Worm (Caenorhabditis elegans): ENCODE data around the gene M03E7.1.

Gene M03E7.1

ce11 chrV:5580517-5580916 lies 41.0 kb upstream of the M03E7.1 start (continued):
- TF ChIP-seq snu-23 (GFP tag; optimal IDR thresholded peaks at IDR 0.05) (peak; percentile 71), efl-1 (optimal IDR thresholded peaks at IDR 0.05) (peak; percentile 60 to 74), efl-1 (GFP tag; optimal IDR thresholded peaks at IDR 0.05 in 1 of 2) (peak; percentile 48 to 92), swsn-7 (tag; optimal IDR thresholded peaks at IDR 0.05) (peak; percentile 59), nhr-12 (tag; optimal IDR thresholded peaks at IDR 0.05) (no peak), dsc-1 (tag; optimal IDR thresholded peaks at IDR 0.05) (no peak), jun-1 (tag; optimal IDR thresholded peaks at IDR 0.05) (peak; percentile 17), hlh-4 (tag; optimal IDR thresholded peaks at IDR 0.05) (no peak), pqm-1 (tag; optimal IDR thresholded peaks at IDR 0.05) (no peak), xbp-1 (tag; optimal IDR thresholded peaks at IDR 0.05) (peak; percentile 34), mef-2 (tag; optimal IDR thresholded peaks at IDR 0.05) (no peak), hpl-2 (GFP tag; optimal IDR thresholded peaks at IDR 0.05) (no peak), grh-1 (GFP tag; IDR thresholded peaks at IDR 0.05) (no peak), nhr-76 (tag; optimal IDR thresholded peaks at IDR 0.05) (no peak), fos-1 (tag; optimal IDR thresholded peaks at IDR 0.05) (no peak), elt-3 (tag; optimal IDR thresholded peaks at IDR 0.05) (no peak), rnt-1 (tag; optimal IDR thresholded peaks at IDR 0.05) (peak; percentile 48), ceh-90 (tag; optimal IDR thresholded peaks at IDR 0.05) (no peak), dpl-1 (GFP tag; optimal IDR thresholded peaks at IDR 0.05) (peak in 2 of 3 experiments; percentile 14 to 54), C04F5.9 (tag; optimal IDR thresholded peaks at IDR 0.05) (no peak), egl-13 (tag; optimal IDR thresholded peaks at IDR 0.05) (no peak), egl-27 (tag; optimal IDR thresholded peaks at IDR 0.05) (no peak), sptf-1 (tag; optimal IDR thresholded peaks at IDR 0.05) (no peak), aly-2 (tag; optimal IDR thresholded peaks at IDR 0.05) (no peak), fkh-10 (GFP tag; optimal IDR thresholded peaks at IDR 0.05) (no peak), mep-1 (tag; optimal IDR thresholded peaks at IDR 0.05) (peak; percentile 58), pag-3 (tag; optimal IDR thresholded peaks at IDR 0.05; ENCODE audit: borderline replicate concordance, insufficient read depth) (no peak), irx-1 (tag; optimal IDR thresholded peaks at IDR 0.05) (no peak), nhr-90 (tag; optimal IDR thresholded peaks at IDR 0.05; ENCODE audit: poor library complexity) (no peak), nhr-20 (tag; optimal IDR thresholded peaks at IDR 0.05) (peak; percentile 32), lin-15B (tag; optimal IDR thresholded peaks at IDR 0.05) (no peak), tlp-1 (tag; optimal IDR thresholded peaks at IDR 0.05) (no peak), lsy-2 (tag; optimal IDR thresholded peaks at IDR 0.05) (peak; percentile 67 to 90), lin-35 (GFP tag; optimal IDR thresholded peaks at IDR 0.05) (peak; percentile 56 to 62), skn-1 (tag; optimal IDR thresholded peaks at IDR 0.05) (peak; percentile 50), nhr-85 (tag) (no peak), F16B12.6 (tag; optimal IDR thresholded peaks at IDR 0.05) (peak; percentile 59), ztf-4 (tag; optimal IDR thresholded peaks at IDR 0.05) (peak; percentile 45), nhr-47 (tag; optimal IDR thresholded peaks at IDR 0.05) (peak; percentile 46), ama-1 (optimal IDR thresholded peaks at IDR 0.05) (peak; percentile 10), unc-86 (tag; optimal IDR thresholded peaks at IDR 0.05) (peak; percentile 27), ceh-88 (GFP tag; IDR thresholded peaks at IDR 0.05) (no peak), fkh-8 (tag; optimal IDR thresholded peaks at IDR 0.05) (peak; percentile 61), tbx-2 (tag; optimal IDR thresholded peaks at IDR 0.05) (peak; percentile 52)

DNA sequence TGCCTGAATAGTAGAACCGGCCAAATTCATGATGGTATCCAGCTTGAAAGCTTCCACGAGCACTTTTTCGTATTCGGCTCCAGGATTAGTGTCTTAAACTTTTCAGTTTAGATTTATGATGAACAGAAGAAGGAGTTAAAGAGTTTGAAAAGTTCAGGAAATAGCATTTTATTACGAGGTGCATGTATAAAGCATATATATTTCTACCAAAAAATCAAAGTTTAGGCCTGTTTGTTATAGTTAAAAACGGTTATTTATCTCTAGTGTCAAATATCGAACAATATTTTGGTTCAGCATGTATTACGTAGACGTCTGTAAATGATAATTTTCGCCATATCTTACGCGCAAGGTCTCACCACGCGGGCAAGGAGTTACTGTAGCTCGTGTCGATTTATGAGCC lies 40.2 kb upstream of the M03E7.1 start, which contains the start of gene klc-2:
klc-2 (minus strand) TSS at position 101 of the 400 bp plus-strand sequence.
- TF ChIP-seq grh-1 (GFP tag; IDR thresholded peaks at IDR 0.05) (no peak), nhr-12 (tag; optimal IDR thresholded peaks at IDR 0.05) (no peak), nhr-76 (tag; optimal IDR thresholded peaks at IDR 0.05) (no peak), C34B4.2 (tag; optimal IDR thresholded peaks at IDR 0.05) (no peak), mef-2 (tag; optimal IDR thresholded peaks at IDR 0.05) (no peak), ztf-11 (tag; optimal IDR thresholded peaks at IDR 0.05) (no peak), dpl-1 (GFP tag; optimal IDR thresholded peaks at IDR 0.05) (no peak), nhr-19 (GFP tag; conservative IDR thresholded peaks at IDR 0.05) (no peak), fkh-4 (tag; optimal IDR thresholded peaks at IDR 0.05; ENCODE audit: borderline replicate concordance) (no peak), nhr-47 (tag; optimal IDR thresholded peaks at IDR 0.05) (no peak), nhr-71 (tag; optimal IDR thresholded peaks at IDR 0.05) (no peak), tlp-1 (tag; optimal IDR thresholded peaks at IDR 0.05) (no peak), sup-37 (GFP tag; optimal IDR thresholded peaks at IDR 0.05) (no peak)
